Worm (Caenorhabditis elegans): Measurements from ENCODE around the gene F53B2.8.

The F53B2.8 gene

ce11 chrIV:12558925-12559450 is 31.8 kb upstream of the F53B2.8 start, which contains the start of the genes ZK795.2 and ZK795.3:
ZK795.2 (minus strand) TSS chrIV:12558975.
ZK795.3 (plus strand) TSS chrIV:12559365.
- TF ChIP-seq nhr-12 (tag; optimal IDR thresholded peaks at IDR 0.05) (no peak), pha-4 (tag; optimal IDR thresholded peaks at IDR 0.05) (peak; percentile 15), sem-2 (GFP tag; optimal IDR thresholded peaks at IDR 0.05) (no peak), lsy-2 (tag; optimal IDR thresholded peaks at IDR 0.05) (peak; percentile 64), ces-1 (GFP tag; optimal IDR thresholded peaks at IDR 0.05) (peak; percentile 53), nhr-237 (tag; optimal IDR thresholded peaks at IDR 0.05) (peak; percentile 45), hlh-1 (tag; optimal IDR thresholded peaks at IDR 0.05) (peak; percentile 0), cnd-1 (tag; optimal IDR thresholded peaks at IDR 0.05) (no peak), tbx-8 (GFP tag; optimal IDR thresholded peaks at IDR 0.05) (no peak), sptf-1 (tag; optimal IDR thresholded peaks at IDR 0.05) (no peak)

DNA sequence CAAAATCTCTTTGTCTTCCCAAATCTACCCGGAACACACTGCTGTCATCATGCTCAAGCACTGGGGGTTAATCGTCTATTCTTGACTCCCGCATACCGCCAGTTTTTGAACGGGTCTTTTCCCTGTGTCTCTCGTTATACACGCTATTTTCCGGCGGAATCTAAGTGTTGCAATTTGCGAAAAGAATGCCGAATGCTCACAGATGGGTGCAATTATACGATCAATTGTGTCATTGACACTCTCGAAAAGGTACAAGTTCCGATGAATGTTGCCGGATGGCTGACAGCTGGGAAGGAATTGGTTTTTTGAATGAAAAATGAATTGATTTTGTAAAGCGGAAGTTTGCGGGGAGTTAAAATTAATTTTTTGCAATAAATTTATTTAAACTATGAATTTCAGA is 24.7 kb upstream of the F53B2.8 start:
- peak; percentile 91 for TF ChIP-seq lin-32 (GFP tag; optimal IDR thresholded peaks at IDR 0.05)
- TF ChIP-seq nhr-2 (tag; optimal IDR thresholded peaks at IDR 0.05) = peak; percentile 92
- no peak for TF ChIP-seq nhr-28 (tag; optimal IDR thresholded peaks at IDR 0.05)

- TF ChIP-seq ztf-11 (tag; optimal IDR thresholded peaks at IDR 0.05) (no peak), mab-5 (tag; optimal IDR thresholded peaks at IDR 0.05) (no peak), tbx-8 (GFP tag; optimal IDR thresholded peaks at IDR 0.05) (no peak), ceh-83 (GFP tag; optimal IDR thresholded peaks at IDR 0.05) (no peak), M03D4.4 (tag; optimal IDR thresholded peaks at IDR 0.05) (no peak), elt-1 (tag; optimal IDR thresholded peaks at IDR 0.05; ENCODE audit: borderline replicate concordance, insufficient read depth) (no peak), nhr-28 (tag; optimal IDR thresholded peaks at IDR 0.05) (no peak), lsy-2 (tag; optimal IDR thresholded peaks at IDR 0.05) (no peak), blmp-1 (tag; optimal IDR thresholded peaks at IDR 0.05) (no peak), nhr-237 (tag; optimal IDR thresholded peaks at IDR 0.05) (no peak), ceh-43 (GFP tag; optimal IDR thresholded peaks at IDR 0.05) (no peak), unc-39 (tag; optimal IDR thresholded peaks at IDR 0.05) (no peak), mep-1 (tag; optimal IDR thresholded peaks at IDR 0.05) (no peak), hlh-1 (tag; optimal IDR thresholded peaks at IDR 0.05) (no peak), bed-3 (GFP tag; optimal IDR thresholded peaks at IDR 0.05) (no peak), lin-32 (GFP tag; optimal IDR thresholded peaks at IDR 0.05) (peak; percentile 43), flh-1 (GFP tag; optimal IDR thresholded peaks at IDR 0.05) (no peak), pha-4 (tag; optimal IDR thresholded peaks at IDR 0.05) (no peak), drap-1 (GFP tag; optimal IDR thresholded peaks at IDR 0.05) (no peak), cnd-1 (tag; optimal IDR thresholded peaks at IDR 0.05) (peak; percentile 49), unc-120 (tag; optimal IDR thresholded peaks at IDR 0.05; ENCODE audit: poor library complexity, severe bottlenecking) (no peak), sptf-1 (tag; optimal IDR thresholded peaks at IDR 0.05) (no peak), nhr-76 (tag; optimal IDR thresholded peaks at IDR 0.05) (no peak), ham-2 (GFP tag; optimal IDR thresholded peaks at IDR 0.05) (no peak), ces-1 (GFP tag; optimal IDR thresholded peaks at IDR 0.05) (no peak), mls-2 (tag; optimal IDR thresholded peaks at IDR 0.05) (no peak), unc-62 (GFP tag; optimal IDR thresholded peaks at IDR 0.05) (peak; percentile 46), nhr-12 (tag; optimal IDR thresholded peaks at IDR 0.05) (no peak), lin-13 (tag; optimal IDR thresholded peaks at IDR 0.05) (no peak), nhr-2 (tag; optimal IDR thresholded peaks at IDR 0.05) (peak; percentile 87), sem-2 (GFP tag; optimal IDR thresholded peaks at IDR 0.05) (no peak), zip-8 (tag; optimal IDR thresholded peaks at IDR 0.05) (peak; percentile 97), ceh-39 (tag; optimal IDR thresholded peaks at IDR 0.05) (no peak)
Measured at ce11 chrIV:12549014-12549413, 21.8 kb upstream of the F53B2.8 start.

ce11 chrIV:12547824-12548223 is 20.6 kb upstream of the F53B2.8 start, which contains the start of gene ipmk-1:
ipmk-1 (plus strand) TSS chrIV:12548124.
- TF ChIP-seq ceh-83 (GFP tag; optimal IDR thresholded peaks at IDR 0.05) = no peak
- no peak for TF ChIP-seq nhr-28 (tag; optimal IDR thresholded peaks at IDR 0.05)
- TF ChIP-seq ceh-39 (tag; optimal IDR thresholded peaks at IDR 0.05) = no peak
- no peak for TF ChIP-seq zip-8 (tag; optimal IDR thresholded peaks at IDR 0.05)
- TF ChIP-seq mab-5 (tag; optimal IDR thresholded peaks at IDR 0.05) = no peak
- TF ChIP-seq elt-3 (tag; optimal IDR thresholded peaks at IDR 0.05) = no peak
- TF ChIP-seq mls-2 (tag; optimal IDR thresholded peaks at IDR 0.05) = no peak
- no peak for TF ChIP-seq cnd-1 (tag; optimal IDR thresholded peaks at IDR 0.05)
- TF ChIP-seq ham-2 (GFP tag; optimal IDR thresholded peaks at IDR 0.05) = no peak
- no peak for TF ChIP-seq hlh-1 (tag; optimal IDR thresholded peaks at IDR 0.05)
- TF ChIP-seq elt-1 (tag; optimal IDR thresholded peaks at IDR 0.05; ENCODE audit: borderline replicate concordance, insufficient read depth) = no peak
- no peak for TF ChIP-seq pha-4 (tag; optimal IDR thresholded peaks at IDR 0.05)
- no peak for TF ChIP-seq lsy-2 (tag; optimal IDR thresholded peaks at IDR 0.05)
- no peak for TF ChIP-seq ces-1 (GFP tag; optimal IDR thresholded peaks at IDR 0.05)
- no peak for TF ChIP-seq ceh-43 (GFP tag; optimal IDR thresholded peaks at IDR 0.05)
- TF ChIP-seq tbx-8 (GFP tag; optimal IDR thresholded peaks at IDR 0.05) = no peak
- no peak for TF ChIP-seq nhr-2 (tag; optimal IDR thresholded peaks at IDR 0.05)

Measured in whole organism, mixed stage, embryonic.